Fruit fly (Drosophila melanogaster) whole organism, embryonic: Measurements from ENCODE around the gene firl.

ENCODE experiments used
- B-H2 ChIP-seq: fragments of 200-800 bp; sonication (Bioruptor generic); optimal IDR thresholded peaks from 2 replicates; lab custom pipeline; 2018; ENCODE audit warnings: missing biosample characterization, mild to moderate bottlenecking, missing genetic modification characterization
- C15 ChIP-seq: fragments of 200-800 bp; sonication (Bioruptor generic); IDR thresholded peaks from 3 replicates; pipeline ENCODE4 v1.3.6; 2022; ENCODE audit warnings: missing biosample characterization, missing genetic modification characterization
- CG12391 ChIP-seq: fragments of 200-800 bp; sonication (Bioruptor generic); optimal IDR thresholded peaks from 3 replicates; lab custom pipeline; 2018; ENCODE audit warnings: missing biosample characterization, mild to moderate bottlenecking, missing genetic modification characterization, moderate library complexity
- CG15073 ChIP-seq: fragments of 200-800 bp; sonication (Bioruptor generic); optimal IDR thresholded peaks from 2 replicates; lab custom pipeline; 2016; ENCODE audit warnings: missing biosample characterization, missing genetic modification characterization
- CG17568 ChIP-seq: fragments of 200-800 bp; sonication (Bioruptor generic); optimal IDR thresholded peaks from 2 replicates; lab custom pipeline; 2018; ENCODE audit warnings: missing biosample characterization, mild to moderate bottlenecking, missing genetic modification characterization, moderate library complexity
- CG2875 ChIP-seq: fragments of 200-800 bp; sonication (Bioruptor generic); optimal IDR thresholded peaks from 2 replicates; lab custom pipeline; 2017; ENCODE audit warnings: missing biosample characterization, mild to moderate bottlenecking, missing genetic modification characterization, missing genetic modification reagents
- CG3163 ChIP-seq: fragments of 200-800 bp; sonication (Bioruptor generic); optimal IDR thresholded peaks from 3 replicates; lab custom pipeline; 2016; ENCODE audit warnings: missing biosample characterization, missing genetic modification characterization
- CG32772 ChIP-seq: fragments of 200-800 bp; sonication (Bioruptor generic); IDR thresholded peaks from 2 replicates; pipeline ENCODE4 v1.3.6; 2022; ENCODE audit warnings: missing biosample characterization, missing genetic modification characterization
- CG34224 ChIP-seq: fragments of 200-800 bp; sonication (Bioruptor generic); IDR thresholded peaks from 3 replicates; pipeline ENCODE4 v1.3.6; 2022; ENCODE audit warnings: missing biosample characterization, missing genetic modification characterization; ENCODE audit not compliant: partially characterized antibody
- CG34376 ChIP-seq: fragments of 200-800 bp; sonication (Bioruptor generic); optimal IDR thresholded peaks from 2 replicates; lab custom pipeline; 2018; ENCODE audit warnings: missing biosample characterization, mild to moderate bottlenecking, missing genetic modification characterization
- CG4360 ChIP-seq: fragments of 200-800 bp; sonication (Bioruptor generic); IDR thresholded peaks from 2 replicates; pipeline ENCODE4 v1.3.6; 2022; ENCODE audit warnings: missing biosample characterization, missing genetic modification characterization
- CG6791 ChIP-seq: fragments of 200-800 bp; sonication (Bioruptor generic); IDR thresholded peaks from 3 replicates; pipeline ENCODE4 v1.3.6; 2022; ENCODE audit warnings: missing biosample characterization, missing genetic modification characterization; ENCODE audit not compliant: partially characterized antibody
- CG8388 ChIP-seq: fragments of 200-800 bp; sonication (Bioruptor generic); optimal IDR thresholded peaks from 2 replicates; lab custom pipeline; 2019; ENCODE audit warnings: missing biosample characterization, mild to moderate bottlenecking, missing genetic modification characterization, moderate library complexity
- Ets97D ChIP-seq: fragments of 200-800 bp; sonication (Bioruptor generic); optimal IDR thresholded peaks from 3 replicates; lab custom pipeline; 2016; ENCODE audit warnings: missing biosample characterization, missing genetic modification characterization
- Hmr ChIP-seq: fragments of 200-800 bp; sonication (Bioruptor generic); optimal IDR thresholded peaks from 3 replicates; lab custom pipeline; 2017; ENCODE audit warnings: mild to moderate bottlenecking, missing biosample characterization, missing genetic modification reagents, missing genetic modification characterization
- Jarid2 ChIP-seq: fragments of 200-800 bp; sonication (Bioruptor generic); optimal IDR thresholded peaks from 3 replicates; lab custom pipeline; 2017; ENCODE audit warnings: mild to moderate bottlenecking, missing biosample characterization, missing genetic modification reagents, missing genetic modification characterization
- MTF-1 ChIP-seq: fragments of 200-800 bp; sonication (Bioruptor generic); optimal IDR thresholded peaks from 2 replicates; lab custom pipeline; 2018; ENCODE audit warnings: missing biosample characterization, mild to moderate bottlenecking, missing genetic modification characterization, borderline replicate concordance
- Mrtf ChIP-seq: fragments of 200-800 bp; sonication (Bioruptor generic); IDR thresholded peaks from 3 replicates; pipeline ENCODE4 v1.3.6; 2022; ENCODE audit warnings: missing biosample characterization, missing genetic modification characterization
- NK7.1 ChIP-seq: fragments of 200-800 bp; sonication (Bioruptor generic); optimal IDR thresholded peaks from 3 replicates; lab custom pipeline; 2016; ENCODE audit warnings: missing biosample characterization, missing genetic modification characterization
- Rx ChIP-seq: fragments of 200-800 bp; sonication (Bioruptor generic); IDR thresholded peaks from 2 replicates; pipeline ENCODE4 v1.3.6; 2022; ENCODE audit warnings: missing biosample characterization, missing genetic modification characterization
- Sox100B ChIP-seq: fragments of 200-800 bp; sonication (Bioruptor generic); optimal IDR thresholded peaks from 3 replicates; lab custom pipeline; 2018; ENCODE audit warnings: missing biosample characterization, mild to moderate bottlenecking, missing genetic modification characterization
- YL-1 ChIP-seq: fragments of 200-800 bp; sonication (Bioruptor generic); optimal IDR thresholded peaks from 3 replicates; lab custom pipeline; 2017; ENCODE audit warnings: missing biosample characterization, mild to moderate bottlenecking, missing genetic modification characterization
- ap ChIP-seq: fragments of 200-800 bp; sonication (Bioruptor generic); IDR thresholded peaks from 2 replicates; pipeline ENCODE4 v1.3.6; 2022; ENCODE audit warnings: missing biosample characterization, missing genetic modification characterization
- bigmax ChIP-seq: fragments of 200-800 bp; sonication (Bioruptor generic); optimal IDR thresholded peaks from 2 replicates; lab custom pipeline; 2018; ENCODE audit warnings: missing biosample characterization, mild to moderate bottlenecking, missing genetic modification characterization
- br ChIP-seq: fragments of >200 bp; optimal IDR thresholded peaks from 2 replicates; lab custom pipeline; 2017
- bsh ChIP-seq, 2 experiments: fragments of 200-800 bp; sonication (Bioruptor generic); optimal IDR thresholded peaks; 2 replicates each; lab custom pipeline; 2017 to 2018; ENCODE audit warnings: mild to moderate bottlenecking in 2 of 2, missing biosample characterization in 2 of 2, missing genetic modification characterization in 2 of 2, moderate library complexity in 1 of 2
- chm ChIP-seq: fragments of 200-800 bp; sonication (Bioruptor generic); IDR thresholded peaks from 2 replicates; pipeline ENCODE4 v1.3.6; 2022; ENCODE audit warnings: missing biosample characterization, missing genetic modification characterization
- crp ChIP-seq, 2 experiments: fragments of 200-800 bp; sonication (Bioruptor generic); optimal IDR thresholded peaks; 2 replicates in 1 of 2; 3 replicates in 1 of 2; lab custom pipeline; 2017; ENCODE audit warnings: missing biosample characterization in 2 of 2, missing genetic modification characterization in 2 of 2, mild to moderate bottlenecking in 1 of 2, moderate library complexity in 1 of 2
- dimm ChIP-seq: fragments of 200-800 bp; sonication (Bioruptor generic); IDR thresholded peaks from 2 replicates; pipeline ENCODE4 v1.3.6; 2022; ENCODE audit warnings: missing biosample characterization, missing genetic modification characterization
- eve ChIP-seq, 2 experiments: fragments of >200 bp; optimal IDR thresholded peaks; 2 replicates each; lab custom pipeline; 2017; ENCODE audit warnings: missing biosample characterization in 2 of 2, missing genetic modification characterization in 2 of 2
- fd96Cb ChIP-seq: fragments of 200-800 bp; sonication (Bioruptor generic); optimal IDR thresholded peaks from 2 replicates; lab custom pipeline; 2018; ENCODE audit warnings: missing biosample characterization, mild to moderate bottlenecking, missing genetic modification characterization, moderate library complexity
- ftz-f1 ChIP-seq: fragments of 200-800 bp; sonication (Bioruptor generic); optimal IDR thresholded peaks from 2 replicates; lab custom pipeline; 2016; ENCODE audit warnings: missing biosample characterization, missing genetic modification characterization
- gcm ChIP-seq: fragments of 200-800 bp; sonication (Bioruptor generic); optimal IDR thresholded peaks from 2 replicates; lab custom pipeline; 2019; ENCODE audit warnings: missing biosample characterization, mild to moderate bottlenecking, missing genetic modification characterization, moderate library complexity
- grn ChIP-seq: fragments of 200-800 bp; sonication (Bioruptor generic); optimal IDR thresholded peaks from 3 replicates; lab custom pipeline; 2017; ENCODE audit warnings: missing biosample characterization, missing genetic modification characterization
- gt ChIP-seq: fragments of 200-800 bp; sonication (Bioruptor generic); IDR thresholded peaks from 2 replicates; pipeline ENCODE4 v1.3.6; 2022; ENCODE audit warnings: missing biosample characterization, missing genetic modification characterization
- hb ChIP-seq: fragments of 200-800 bp; sonication (Bioruptor generic); IDR thresholded peaks from 3 replicates; pipeline ENCODE4 v1.3.6; 2022; ENCODE audit warnings: missing biosample characterization, missing genetic modification characterization; ENCODE audit not compliant: partially characterized antibody
- hth ChIP-seq: fragments of >200 bp; optimal IDR thresholded peaks from 2 replicates; lab custom pipeline; 2017; ENCODE audit warnings: inconsistent platforms
- lmd ChIP-seq: fragments of 200-800 bp; sonication (Bioruptor generic); IDR thresholded peaks from 2 replicates; pipeline ENCODE4 v1.3.6; 2022; ENCODE audit warnings: missing biosample characterization, missing genetic modification characterization
- mam ChIP-seq: fragments of 200-800 bp; sonication (Bioruptor generic); optimal IDR thresholded peaks from 3 replicates; lab custom pipeline; 2016; ENCODE audit warnings: missing biosample characterization, missing genetic modification characterization
- nerfin-2 ChIP-seq: fragments of 200-800 bp; sonication (Bioruptor generic); IDR thresholded peaks from 2 replicates; pipeline ENCODE4 v1.3.6; 2022; ENCODE audit warnings: missing biosample characterization, missing genetic modification characterization; ENCODE audit not compliant: partially characterized antibody
- oc ChIP-seq: fragments of 200-800 bp; sonication (Bioruptor generic); optimal IDR thresholded peaks from 2 replicates; lab custom pipeline; 2018; ENCODE audit warnings: missing biosample characterization, mild to moderate bottlenecking, missing genetic modification characterization, moderate library complexity
- org-1 ChIP-seq: fragments of 200-800 bp; sonication (Bioruptor generic); optimal IDR thresholded peaks from 2 replicates; lab custom pipeline; 2017; ENCODE audit warnings: missing biosample characterization, missing genetic modification characterization
- pzg ChIP-seq: fragments of 200-800 bp; sonication (Bioruptor generic); optimal IDR thresholded peaks from 3 replicates; lab custom pipeline; 2018; ENCODE audit warnings: missing biosample characterization, mild to moderate bottlenecking, missing genetic modification characterization, moderate library complexity
- repo ChIP-seq: fragments of 200-800 bp; sonication (Bioruptor generic); optimal IDR thresholded peaks from 2 replicates; lab custom pipeline; 2016; ENCODE audit warnings: missing biosample characterization, missing genetic modification characterization
- schlank ChIP-seq: fragments of 200-800 bp; sonication (Bioruptor generic); optimal IDR thresholded peaks from 2 replicates; lab custom pipeline; 2018; ENCODE audit warnings: missing biosample characterization, mild to moderate bottlenecking, missing genetic modification characterization
- shn ChIP-seq: fragments of 200-800 bp; sonication (Bioruptor generic); optimal IDR thresholded peaks from 3 replicates; lab custom pipeline; 2016; ENCODE audit warnings: missing biosample characterization, missing genetic modification characterization
- slbo ChIP-seq: fragments of 200-800 bp; sonication (Bioruptor generic); IDR thresholded peaks from 2 replicates; pipeline ENCODE4 v1.3.6; 2022; ENCODE audit warnings: missing biosample characterization, missing genetic modification characterization
- tap ChIP-seq: fragments of 200-800 bp; optimal IDR thresholded peaks from 3 replicates; lab custom pipeline; 2019; ENCODE audit warnings: missing biosample characterization, mild to moderate bottlenecking, missing genetic modification characterization, moderate library complexity
- tin ChIP-seq: fragments of 200-800 bp; sonication (Bioruptor generic); optimal IDR thresholded peaks from 3 replicates; lab custom pipeline; 2016; ENCODE audit warnings: missing biosample characterization, missing genetic modification characterization
- wor ChIP-seq: fragments of 200-800 bp; sonication (Bioruptor generic); IDR thresholded peaks from 2 replicates; pipeline ENCODE4 v1.3.6; 2022; ENCODE audit warnings: missing biosample characterization, missing genetic modification characterization
- z ChIP-seq: fragments of 200-800 bp; sonication (Bioruptor generic); IDR thresholded peaks from 3 replicates; pipeline ENCODE4 v1.3.6; 2022; ENCODE audit warnings: missing biosample characterization, missing genetic modification characterization
- zen2 ChIP-seq: fragments of 200-800 bp; sonication (Bioruptor generic); IDR thresholded peaks from 3 replicates; pipeline ENCODE4 v1.3.6; 2022; ENCODE audit warnings: missing biosample characterization, missing genetic modification characterization; ENCODE audit not compliant: partially characterized antibody

The firl gene

dm6 chr2L:12093652-12094051 lies 27.1 kb upstream of the firl start (continued):
- no peak for TF ChIP-seq ap
- TF ChIP-seq org-1 (GFP tag; lab: Kevin White, UChicago) = no peak
- TF ChIP-seq hth = no peak
- no peak for TF ChIP-seq bigmax (GFP tag; lab: Kevin White, UChicago)
- TF ChIP-seq wor = no peak
- no peak for TF ChIP-seq mam
- no peak for TF ChIP-seq tin (GFP tag; lab: Kevin White, UChicago)
- no peak for TF ChIP-seq CG8388
- TF ChIP-seq CG3163 (GFP tag; lab: Kevin White, UChicago) = no peak
- no peak for TF ChIP-seq Rx (GFP tag; lab: Robert Waterston, UW)
- no peak for TF ChIP-seq CG34224 (GFP tag; lab: Robert Waterston, UW)
- peak; percentile 12 for TF ChIP-seq CG12391 (tag; lab: Kevin White, UChicago)
- no peak for TF ChIP-seq br
- TF ChIP-seq grn (GFP tag; lab: Kevin White, UChicago) = no peak
- no peak for TF ChIP-seq CG2875 (GFP tag; lab: Kevin White, UChicago)
- TF ChIP-seq gt (GFP tag; lab: Robert Waterston, UW) = no peak
- TF ChIP-seq pzg = peak; percentile 92
- TF ChIP-seq Ets97D (GFP tag; lab: Kevin White, UChicago) = peak; percentile 84
- TF ChIP-seq z (GFP tag; lab: Robert Waterston, UW) = no peak
- TF ChIP-seq CG34376 (GFP tag; lab: Kevin White, UChicago) = no peak
- TF ChIP-seq schlank (tag; lab: Kevin White, UChicago) = no peak
- TF ChIP-seq hb (GFP tag; lab: Robert Waterston, UW) = no peak
- TF ChIP-seq dimm = no peak
- TF ChIP-seq lmd (GFP tag; lab: Robert Waterston, UW) = no peak
- no peak for TF ChIP-seq tap (tag; lab: Kevin White, UChicago)
- no peak for TF ChIP-seq CG4360 (GFP tag; lab: Robert Waterston, UW)
- TF ChIP-seq shn = no peak
- TF ChIP-seq CG6791 (GFP tag; lab: Robert Waterston, UW) = no peak
- TF ChIP-seq crp (GFP tag; optimal IDR thresholded peaks at IDR 0.05; lab: Kevin White, UChicago) = peak in 1 of 2 experiments; percentile 45
- no peak for TF ChIP-seq nerfin-2 (GFP tag; lab: Robert Waterston, UW)
- no peak for TF ChIP-seq CG17568 (GFP tag; lab: Kevin White, UChicago)
- no peak for TF ChIP-seq CG32772 (GFP tag; lab: Robert Waterston, UW)
- TF ChIP-seq NK7.1 (GFP tag; lab: Kevin White, UChicago) = no peak
- no peak for TF ChIP-seq eve (GFP tag; optimal IDR thresholded peaks at IDR 0.05; lab: Kevin White, UChicago)
- no peak for TF ChIP-seq bsh (GFP tag; optimal IDR thresholded peaks at IDR 0.05; lab: Kevin White, UChicago)
- peak; percentile 72 for TF ChIP-seq YL-1 (GFP tag; lab: Kevin White, UChicago)
- TF ChIP-seq Mrtf (GFP tag; lab: Robert Waterston, UW) = no peak
- no peak for TF ChIP-seq C15 (GFP tag; lab: Robert Waterston, UW)
- no peak for TF ChIP-seq oc (tag; lab: Kevin White, UChicago)
- TF ChIP-seq fd96Cb (tag; lab: Kevin White, UChicago) = no peak
- TF ChIP-seq repo (GFP tag; lab: Kevin White, UChicago) = no peak
- no peak for TF ChIP-seq Hmr (GFP tag; lab: Kevin White, UChicago)
- no peak for TF ChIP-seq MTF-1 (GFP tag; lab: Kevin White, UChicago)
- peak; percentile 70 for TF ChIP-seq ftz-f1 (GFP tag; lab: Kevin White, UChicago)
- TF ChIP-seq Jarid2 (GFP tag; lab: Kevin White, UChicago) = peak; percentile 24
- no peak for TF ChIP-seq CG15073
- TF ChIP-seq Sox100B (GFP tag; lab: Kevin White, UChicago) = no peak
- no peak for TF ChIP-seq gcm (GFP tag; lab: Kevin White, UChicago)
- no peak for TF ChIP-seq B-H2 (GFP tag; lab: Kevin White, UChicago)
- TF ChIP-seq chm (GFP tag; lab: Robert Waterston, UW) = no peak
- no peak for TF ChIP-seq zen2 (GFP tag; lab: Robert Waterston, UW)
- TF ChIP-seq slbo (GFP tag; lab: Robert Waterston, UW) = no peak
